Fruit fly (Drosophila melanogaster): ENCODE data around the gene eff.

DNA sequence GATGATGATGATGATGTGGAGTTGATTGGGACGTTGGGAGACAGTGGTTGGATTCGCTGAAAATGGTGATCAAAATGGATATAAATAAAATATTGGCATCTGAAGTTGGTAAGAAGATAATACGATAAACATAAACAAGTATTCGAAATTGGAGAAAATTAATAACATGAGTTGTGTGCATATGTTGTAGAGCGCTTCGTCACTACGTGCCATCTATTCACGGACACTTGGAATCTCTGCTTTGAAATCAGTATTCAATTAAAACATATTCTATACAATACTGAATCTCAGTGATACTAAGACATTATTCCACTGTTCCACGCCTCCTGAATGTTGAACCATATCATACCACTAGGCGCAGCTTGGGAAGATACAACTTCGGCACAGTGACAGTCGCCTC, 44.2 kb upstream of the eff start:
- no peak for TF ChIP-seq CTCF (optimal IDR thresholded peaks at IDR 0.05)
- no peak for TF ChIP-seq CG8478 (optimal IDR thresholded peaks at IDR 0.05)
